Worm (Caenorhabditis elegans) whole organism, L1 larva: ENCODE data around the gene let-711.

Experiments
- lsy-2 ChIP-seq, 2 experiments: fragments of 150-350 bp; optimal IDR thresholded peaks; 2 replicates each; lab custom pipeline; 2014; ENCODE audit warnings: missing biosample characterization in 2 of 2, missing genetic modification characterization in 2 of 2
- mab-9 ChIP-seq: fragments of 200-800 bp; sonication (Bioruptor generic); IDR thresholded peaks from 2 replicates; pipeline ENCODE4 v1.3.6; 2022; ENCODE audit warnings: missing genetic modification reagents, missing genetic modification characterization, missing compliant biosample characterization
- nhr-12 ChIP-seq: sonication (generic microtip); optimal IDR thresholded peaks from 2 replicates; lab custom pipeline; 2017; ENCODE audit warnings: missing biosample characterization, missing genetic modification characterization
- nhr-85 ChIP-seq: sonication (generic microtip); peaks from one replicate; lab custom pipeline; 2016; ENCODE audit warnings: missing genetic modification characterization, inconsistent platforms, missing compliant biosample characterization

DNA sequence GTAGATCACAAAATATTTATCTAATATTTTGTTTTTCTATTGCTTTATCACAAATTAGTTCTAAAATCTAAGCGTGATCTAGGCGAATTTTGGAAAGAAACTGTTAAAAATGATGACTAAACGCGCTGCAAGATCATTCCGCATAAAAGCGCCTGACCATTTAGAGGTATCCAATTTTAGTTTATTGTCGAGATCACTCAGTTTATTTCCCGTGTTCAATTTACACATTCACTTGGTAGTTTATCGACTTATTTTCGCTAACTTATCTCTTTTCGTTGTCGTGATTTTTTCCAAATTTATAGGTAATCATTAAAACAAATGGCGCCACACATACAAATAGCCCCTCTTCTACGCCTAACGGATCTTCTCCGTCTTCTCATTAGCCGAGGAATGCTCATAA is 40.1 kb upstream of the let-711 start, which contains the start of gene T07E3.2:
- TF ChIP-seq mab-9 (GFP tag; lab: Robert Waterston, UW) (no peak), nhr-12 (no peak), nhr-85 (tag; lab: Kevin White, UChicago) (no peak), lsy-2 (tag; optimal IDR thresholded peaks at IDR 0.05; lab: Kevin White, UChicago) (no peak)
